Worm (Caenorhabditis elegans) whole organism, L4 larva: ENCODE data around the gene B0273.1.

Experiments
- hlh-30 ChIP-seq: sonication (generic microtip); optimal IDR thresholded peaks from 2 replicates; lab custom pipeline; 2017; ENCODE audit warnings: antibody characterized with exemption, mild to moderate bottlenecking, missing genetic modification characterization, missing compliant biosample characterization; ENCODE audit not compliant: insufficient read depth
- jun-1 ChIP-seq: fragments of 150-350 bp; optimal IDR thresholded peaks from 2 replicates; lab custom pipeline; 2014; ENCODE audit warnings: missing biosample characterization, missing genetic modification reagents, missing genetic modification characterization
- lin-15B ChIP-seq: fragments of 150-350 bp; sonication (generic microtip); optimal IDR thresholded peaks from 3 replicates; lab custom pipeline; 2014; ENCODE audit warnings: missing biosample characterization, missing genetic modification characterization
- mxl-2 ChIP-seq: fragments of 200-800 bp; sonication (Bioruptor generic); conservative IDR thresholded peaks from 2 replicates; pipeline ENCODE4 v1.3.6; 2022; ENCODE audit warnings: missing genetic modification reagents, missing genetic modification characterization, missing compliant biosample characterization
- nhr-10 ChIP-seq: fragments of 150-350 bp; optimal IDR thresholded peaks from 2 replicates; lab custom pipeline; 2014; ENCODE audit warnings: missing biosample characterization, missing genetic modification characterization
- nhr-237 ChIP-seq: sonication (generic microtip); optimal IDR thresholded peaks from 2 replicates; lab custom pipeline; 2017; ENCODE audit warnings: missing biosample characterization, missing genetic modification characterization
- snpc-4 ChIP-seq: fragments of 150-350 bp; optimal IDR thresholded peaks from 2 replicates; lab custom pipeline; 2014; ENCODE audit warnings: missing biosample characterization, missing genetic modification characterization
- zag-1 ChIP-seq: fragments of 150-350 bp; optimal IDR thresholded peaks from 2 replicates; lab custom pipeline; 2014; ENCODE audit warnings: missing biosample characterization, missing genetic modification characterization
- ztf-11 ChIP-seq: fragments of 150-350 bp; optimal IDR thresholded peaks from 2 replicates; lab custom pipeline; 2014; ENCODE audit warnings: missing biosample characterization, missing genetic modification characterization

DNA sequence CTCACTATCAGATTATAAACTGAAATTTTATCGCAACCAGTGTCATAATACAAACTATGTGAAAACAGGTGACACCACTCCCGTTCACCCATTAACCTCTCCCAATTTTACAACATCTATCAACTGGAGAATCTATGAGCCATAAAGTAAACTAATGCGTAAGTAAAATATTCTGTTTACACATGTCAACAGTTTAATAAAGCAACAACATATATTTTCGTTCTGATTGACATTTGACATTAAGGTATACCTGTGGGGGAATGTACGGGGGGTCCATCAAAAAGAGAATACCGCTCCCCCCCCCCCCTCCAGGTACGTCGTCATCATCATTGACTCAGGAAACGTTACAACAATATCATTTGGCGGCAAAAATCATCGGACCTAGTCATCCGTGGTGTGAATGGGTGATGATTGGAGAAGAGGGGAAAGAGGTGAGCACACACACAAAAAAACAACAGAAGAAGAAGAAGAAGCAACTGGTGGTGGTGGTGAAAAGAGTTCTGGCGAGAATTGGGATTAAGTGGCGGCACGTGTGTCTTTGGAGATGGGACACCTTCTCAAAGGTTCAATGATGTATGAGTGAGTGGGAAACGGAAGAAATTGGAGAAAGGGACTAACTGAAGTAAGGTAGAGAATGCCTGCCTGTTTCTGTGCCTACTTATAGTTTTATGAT, 33.1 kb downstream of the B0273.1 start:
- no peak for TF ChIP-seq hlh-30 (tag; lab: Kevin White, UChicago)
- no peak for TF ChIP-seq nhr-237
- no peak for TF ChIP-seq mxl-2 (GFP tag; lab: Robert Waterston, UW)
- TF ChIP-seq snpc-4 = no peak
- TF ChIP-seq ztf-11 (tag; lab: Kevin White, UChicago) = no peak
- no peak for TF ChIP-seq lin-15B (tag; lab: Kevin White, UChicago)
- TF ChIP-seq zag-1 = no peak
- TF ChIP-seq nhr-10 (tag; lab: Kevin White, UChicago) = no peak
- no peak for TF ChIP-seq jun-1
